Fruit fly (Drosophila melanogaster): ENCODE results near the gene Ugt49B2.

DNA sequence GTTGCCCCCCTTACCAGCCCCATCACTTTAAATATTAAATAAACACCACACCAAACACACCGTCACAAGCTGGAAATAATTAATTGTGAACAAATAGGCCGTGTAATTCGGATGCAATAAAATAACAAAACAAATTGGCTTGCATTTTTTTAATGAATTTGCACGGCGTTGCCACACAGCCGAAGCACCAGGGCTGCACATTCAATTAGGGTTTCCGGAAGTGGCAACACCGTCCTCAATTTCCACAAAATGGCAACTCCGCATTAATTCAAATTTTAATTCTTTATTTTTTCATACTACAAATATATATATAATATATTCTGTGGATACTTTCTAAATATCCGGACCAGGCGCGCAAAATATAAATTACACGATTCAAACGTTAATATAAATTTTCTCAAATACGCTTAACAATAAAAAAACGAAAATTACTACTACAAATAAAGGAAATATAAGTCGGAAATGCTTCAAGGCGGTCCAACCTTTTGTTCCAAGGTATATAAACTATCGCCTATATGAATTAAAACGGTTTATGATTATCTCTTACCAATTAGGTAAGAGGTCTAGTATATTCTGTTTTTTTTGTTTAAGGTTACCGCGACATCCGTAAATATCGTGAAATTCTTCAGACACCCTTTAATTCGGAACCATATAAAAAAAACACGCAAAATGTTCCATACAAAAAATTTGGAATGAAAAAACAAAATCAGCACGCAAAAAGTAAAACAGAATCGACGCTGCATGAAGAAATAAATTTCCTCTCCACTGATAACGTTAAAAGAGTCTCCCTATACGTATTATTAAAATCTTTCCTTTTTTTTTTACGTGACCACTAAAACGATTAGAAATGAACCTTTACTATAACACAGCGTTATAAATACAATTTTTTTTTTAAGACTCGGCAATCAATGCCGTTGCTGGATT is 25.9 kb downstream of the Ugt49B2 start:
- no peak for TF ChIP-seq CG8478 (optimal IDR thresholded peaks at IDR 0.05)
- peak in 1 of 2 experiments; percentile 45 for TF ChIP-seq CTCF (optimal IDR thresholded peaks at IDR 0.05)
